Worm (Caenorhabditis elegans) whole organism, mixed stage, embryonic: ENCODE measurements around the gene srh-4.

Experiments
- M03D4.4 ChIP-seq: sonication (generic microtip); optimal IDR thresholded peaks from 2 replicates; lab custom pipeline; 2017; ENCODE audit warnings: mild to moderate bottlenecking, missing genetic modification characterization, missing compliant biosample characterization
- bed-3 ChIP-seq: fragments of 200-800 bp; sonication (Bioruptor generic); optimal IDR thresholded peaks from 3 replicates; lab custom pipeline; 2018; ENCODE audit warnings: mild to moderate bottlenecking, missing genetic modification characterization, moderate library complexity, missing compliant biosample characterization
- blmp-1 ChIP-seq: fragments of 150-350 bp; optimal IDR thresholded peaks from 2 replicates; lab custom pipeline; 2014; ENCODE audit warnings: missing biosample characterization, missing genetic modification characterization
- ceh-39 ChIP-seq: fragments of 150-350 bp; optimal IDR thresholded peaks from 2 replicates; lab custom pipeline; 2014; ENCODE audit warnings: missing biosample characterization, missing genetic modification characterization
- ceh-43 ChIP-seq: fragments of 200-800 bp; sonication (Bioruptor generic); optimal IDR thresholded peaks from 2 replicates; lab custom pipeline; 2018; ENCODE audit warnings: mild to moderate bottlenecking, missing genetic modification characterization, moderate library complexity, missing compliant biosample characterization
- ceh-83 ChIP-seq: fragments of 200-800 bp; sonication (Bioruptor generic); optimal IDR thresholded peaks from 2 replicates; lab custom pipeline; 2018; ENCODE audit warnings: mild to moderate bottlenecking, missing genetic modification characterization, missing compliant biosample characterization
- ces-1 ChIP-seq: fragments of 150-350 bp; optimal IDR thresholded peaks from 2 replicates; lab custom pipeline; 2014; ENCODE audit warnings: missing biosample characterization, missing genetic modification reagents, missing genetic modification characterization
- cnd-1 ChIP-seq: fragments of 200-800 bp; sonication (Bioruptor generic); optimal IDR thresholded peaks from 2 replicates; lab custom pipeline; 2018; ENCODE audit warnings: mild to moderate bottlenecking, missing genetic modification characterization, missing compliant biosample characterization
- drap-1 ChIP-seq: fragments of 200-800 bp; sonication (Bioruptor generic); optimal IDR thresholded peaks from 3 replicates; lab custom pipeline; 2018; ENCODE audit warnings: mild to moderate bottlenecking, missing genetic modification characterization, missing compliant biosample characterization
- elt-1 ChIP-seq: sonication (generic microtip); optimal IDR thresholded peaks from 2 replicates; lab custom pipeline; 2017; ENCODE audit warnings: missing genetic modification characterization, mild to moderate bottlenecking, missing compliant biosample characterization, antibody characterized with exemption, moderate library complexity, borderline replicate concordance; ENCODE audit not compliant: insufficient read depth
- elt-3 ChIP-seq: fragments of 150-350 bp; optimal IDR thresholded peaks from 2 replicates; lab custom pipeline; 2014; ENCODE audit warnings: missing biosample characterization, missing genetic modification characterization
- flh-1 ChIP-seq: fragments of 200-800 bp; sonication (Bioruptor generic); optimal IDR thresholded peaks from 2 replicates; lab custom pipeline; 2018; ENCODE audit warnings: mild to moderate bottlenecking, missing genetic modification characterization, moderate library complexity, missing compliant biosample characterization
- ham-2 ChIP-seq: fragments of 200-800 bp; sonication (Bioruptor generic); optimal IDR thresholded peaks from 2 replicates; lab custom pipeline; 2018; ENCODE audit warnings: mild to moderate bottlenecking, missing genetic modification characterization, missing compliant biosample characterization
- hlh-1 ChIP-seq: fragments of 150-350 bp; optimal IDR thresholded peaks from 2 replicates; lab custom pipeline; 2014; ENCODE audit warnings: missing biosample characterization, missing genetic modification reagents, missing genetic modification characterization
- lin-13 ChIP-seq: fragments of 150-350 bp; optimal IDR thresholded peaks from 2 replicates; lab custom pipeline; 2014; ENCODE audit warnings: missing biosample characterization, missing genetic modification characterization
- lin-32 ChIP-seq: fragments of 200-800 bp; sonication (Bioruptor generic); optimal IDR thresholded peaks from 2 replicates; lab custom pipeline; 2018; ENCODE audit warnings: mild to moderate bottlenecking, missing genetic modification characterization, missing compliant biosample characterization
- lsy-2 ChIP-seq: fragments of 150-350 bp; optimal IDR thresholded peaks from 2 replicates; lab custom pipeline; 2014; ENCODE audit warnings: missing biosample characterization, missing genetic modification characterization
- mab-5 ChIP-seq: fragments of 150-350 bp; optimal IDR thresholded peaks from 2 replicates; lab custom pipeline; 2014; ENCODE audit warnings: missing biosample characterization, missing genetic modification characterization
- mep-1 ChIP-seq: fragments of 150-350 bp; optimal IDR thresholded peaks from 2 replicates; lab custom pipeline; 2017; ENCODE audit warnings: missing biosample characterization, missing genetic modification reagents, missing genetic modification characterization, inconsistent platforms
- mls-2 ChIP-seq: sonication (generic microtip); optimal IDR thresholded peaks from 2 replicates; lab custom pipeline; 2016; ENCODE audit warnings: mild to moderate bottlenecking, missing genetic modification characterization, moderate library complexity, missing compliant biosample characterization
- nhr-12 ChIP-seq: fragments of 150-350 bp; optimal IDR thresholded peaks from 2 replicates; lab custom pipeline; 2014; ENCODE audit warnings: missing biosample characterization, missing genetic modification characterization
- nhr-2 ChIP-seq: fragments of 150-350 bp; optimal IDR thresholded peaks from 2 replicates; lab custom pipeline; 2014; ENCODE audit warnings: missing biosample characterization, missing genetic modification characterization
- nhr-237 ChIP-seq: fragments of 150-350 bp; optimal IDR thresholded peaks from 2 replicates; lab custom pipeline; 2014; ENCODE audit warnings: missing biosample characterization, missing genetic modification characterization
- nhr-76 ChIP-seq: sonication (generic microtip); optimal IDR thresholded peaks from 2 replicates; lab custom pipeline; 2017; ENCODE audit warnings: missing biosample characterization, missing genetic modification characterization
- pha-4 ChIP-seq: fragments of 150-350 bp; optimal IDR thresholded peaks from 2 replicates; lab custom pipeline; 2018; ENCODE audit warnings: missing biosample characterization, missing genetic modification reagents, missing genetic modification characterization
- sem-2 ChIP-seq: fragments of 200-800 bp; sonication (Bioruptor generic); optimal IDR thresholded peaks from 2 replicates; lab custom pipeline; 2018; ENCODE audit warnings: mild to moderate bottlenecking, missing genetic modification characterization, missing compliant biosample characterization
- snpc-4 ChIP-seq: fragments of 150-350 bp; optimal IDR thresholded peaks from 2 replicates; lab custom pipeline; 2014; ENCODE audit warnings: missing biosample characterization, missing genetic modification characterization
- sptf-1 ChIP-seq: sonication (generic microtip); optimal IDR thresholded peaks from 2 replicates; lab custom pipeline; 2017; ENCODE audit warnings: mild to moderate bottlenecking, missing genetic modification characterization, moderate library complexity, missing compliant biosample characterization
- tbx-8 ChIP-seq: fragments of 200-800 bp; sonication (Bioruptor generic); optimal IDR thresholded peaks from 2 replicates; lab custom pipeline; 2018; ENCODE audit warnings: mild to moderate bottlenecking, missing genetic modification characterization, moderate library complexity, missing compliant biosample characterization
- unc-39 ChIP-seq: fragments of 150-350 bp; optimal IDR thresholded peaks from 2 replicates; lab custom pipeline; 2014; ENCODE audit warnings: missing biosample characterization, missing genetic modification characterization
- unc-62 ChIP-seq: fragments of 150-350 bp; optimal IDR thresholded peaks from 2 replicates; lab custom pipeline; 2014; ENCODE audit warnings: missing biosample characterization, missing genetic modification reagents, missing genetic modification characterization
- zip-8 ChIP-seq: fragments of 150-350 bp; optimal IDR thresholded peaks from 2 replicates; lab custom pipeline; 2014; ENCODE audit warnings: missing biosample characterization, missing genetic modification characterization
- ztf-11 ChIP-seq: fragments of 150-350 bp; optimal IDR thresholded peaks from 2 replicates; lab custom pipeline; 2014; ENCODE audit warnings: missing biosample characterization, missing genetic modification characterization

Gene srh-4

DNA sequence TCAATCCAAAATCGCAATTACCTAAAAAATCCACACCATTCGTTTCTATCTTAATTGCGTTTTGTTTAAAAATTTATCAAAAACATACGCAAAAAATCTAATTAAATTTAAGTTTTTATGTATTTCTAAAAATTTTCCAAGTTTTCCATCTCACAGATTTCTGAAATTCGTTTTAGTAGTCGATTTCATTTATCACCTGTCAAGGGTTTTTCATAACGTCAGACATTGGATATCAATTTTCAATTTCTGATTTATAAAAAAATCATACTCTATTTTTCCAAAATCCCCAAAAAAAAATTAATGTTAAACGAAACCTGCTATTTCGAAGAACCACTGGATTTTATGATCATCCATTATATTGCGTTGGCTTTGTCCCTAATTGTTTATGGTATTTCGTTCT lies at the start of gene srh-4:
srh-4 (plus strand) TSS at position 301 of the 400 bp plus-strand sequence.
- no peak for TF ChIP-seq mab-5 (tag; lab: Kevin White, UChicago)
- TF ChIP-seq ham-2 (GFP tag; lab: Kevin White, UChicago) = no peak
- no peak for TF ChIP-seq lin-32
- no peak for TF ChIP-seq drap-1 (GFP tag; lab: Kevin White, UChicago)
- no peak for TF ChIP-seq ceh-43 (GFP tag; lab: Kevin White, UChicago)
- no peak for TF ChIP-seq ces-1 (GFP tag; lab: Kevin White, UChicago)
- TF ChIP-seq lin-13 (tag; lab: Kevin White, UChicago) = no peak
- no peak for TF ChIP-seq mls-2 (tag; lab: Kevin White, UChicago)
- TF ChIP-seq ceh-83 = no peak
- TF ChIP-seq zip-8 = no peak
- TF ChIP-seq blmp-1 = no peak
- no peak for TF ChIP-seq sem-2 (GFP tag; lab: Kevin White, UChicago)
- no peak for TF ChIP-seq nhr-2 (tag; lab: Kevin White, UChicago)
- TF ChIP-seq, all 35 proteins: peak for 0

DNA sequence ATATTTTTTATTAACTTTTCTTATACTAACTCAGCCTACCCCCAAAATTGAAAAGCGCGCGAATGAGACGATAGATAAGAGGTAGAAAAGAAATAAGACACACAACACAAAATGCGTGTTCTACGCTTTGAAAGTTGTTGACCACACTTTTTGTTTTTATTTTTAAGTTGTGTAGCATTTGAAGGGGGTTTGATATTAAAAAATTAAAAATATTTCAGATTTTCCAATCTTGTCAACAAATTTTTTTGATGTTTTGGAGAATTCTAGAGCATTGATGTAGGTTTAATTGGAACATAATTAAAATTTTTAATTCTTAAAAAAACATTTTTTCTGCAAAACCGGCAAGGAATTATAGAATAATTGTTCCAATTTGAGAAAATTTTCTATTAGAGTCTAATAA lies 49.0 kb upstream of the srh-4 start, which contains the start of gene cyp-34A6:
cyp-34A6 (minus strand) TSS at position 101 of the 400 bp plus-strand sequence.
- TF ChIP-seq ham-2 (GFP tag; lab: Kevin White, UChicago) (no peak), hlh-1 (tag; lab: Kevin White, UChicago) (no peak), mab-5 (tag; lab: Kevin White, UChicago) (no peak), ceh-83 (no peak), blmp-1 (no peak), cnd-1 (tag; lab: Kevin White, UChicago) (no peak), nhr-2 (tag; lab: Kevin White, UChicago) (no peak), mep-1 (tag; lab: Kevin White, UChicago) (no peak), zip-8 (no peak), lsy-2 (tag; lab: Kevin White, UChicago) (no peak), M03D4.4 (no peak), flh-1 (GFP tag; lab: Kevin White, UChicago) (no peak), bed-3 (GFP tag; lab: Kevin White, UChicago) (no peak), elt-3 (tag; lab: Kevin White, UChicago) (no peak)

DNA sequence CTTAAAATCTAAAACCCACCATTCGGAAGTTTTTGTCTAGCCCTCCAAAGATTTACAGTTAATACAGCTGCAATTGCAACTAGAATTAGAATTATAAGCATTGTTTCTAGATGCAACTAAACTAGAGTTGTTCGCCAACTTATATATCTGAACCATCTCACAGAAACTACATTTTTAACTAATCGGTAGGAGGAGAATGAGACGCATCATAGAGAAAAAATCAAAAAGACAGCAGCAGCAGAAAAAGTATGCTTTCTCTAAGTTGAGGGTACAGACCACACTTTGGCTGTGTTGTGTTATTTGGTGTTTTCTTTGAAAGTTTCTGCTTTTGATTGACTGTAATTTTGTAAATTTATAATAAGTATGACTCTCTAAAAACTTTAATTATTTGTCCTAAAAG lies 46.6 kb upstream of the srh-4 start, which contains the start of gene cyp-34A7:
cyp-34A7 (minus strand) TSS at position 101 of the 400 bp plus-strand sequence.
- TF ChIP-seq blmp-1 (no peak), flh-1 (GFP tag; lab: Kevin White, UChicago) (no peak), hlh-1 (tag; lab: Kevin White, UChicago) (no peak), lin-13 (tag; lab: Kevin White, UChicago) (no peak), sptf-1 (tag; lab: Kevin White, UChicago) (no peak), unc-39 (tag; lab: Kevin White, UChicago) (no peak), ceh-43 (GFP tag; lab: Kevin White, UChicago) (no peak), lin-32 (no peak), drap-1 (GFP tag; lab: Kevin White, UChicago) (no peak), tbx-8 (GFP tag; lab: Kevin White, UChicago) (no peak), ztf-11 (no peak)

- TF ChIP-seq ham-2 (GFP tag; lab: Kevin White, UChicago) = no peak
Observed at ce11 chrV:3967762-3968161, 42.5 kb upstream of the srh-4 start, which contains the start of gene cyp-34A8. Gene cyp-34A8 (minus strand): TSS chrV:3967823.

DNA sequence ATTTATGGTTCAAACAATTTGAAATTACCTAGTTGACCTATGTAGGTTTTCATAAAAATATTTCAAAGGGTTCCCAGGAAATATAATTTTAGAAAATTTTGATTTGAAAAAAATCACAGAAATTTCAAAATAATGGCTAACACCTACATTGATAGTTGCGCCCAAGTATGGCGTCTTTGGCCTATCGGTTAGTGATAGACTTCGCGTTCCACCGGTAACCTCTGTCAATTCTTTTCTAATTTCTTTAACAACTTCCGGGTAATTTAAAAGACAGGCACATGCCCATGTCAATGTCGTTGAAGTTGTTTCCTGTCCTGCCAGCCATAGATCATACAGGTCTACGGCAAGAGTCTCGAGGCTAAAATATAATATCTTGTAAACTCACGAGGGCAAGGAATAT lies 41.3 kb upstream of the srh-4 start:
- TF ChIP-seq ceh-83 (no peak), pha-4 (tag; lab: Kevin White, UChicago) (no peak), ceh-43 (GFP tag; lab: Kevin White, UChicago) (no peak), nhr-2 (tag; lab: Kevin White, UChicago) (no peak), tbx-8 (GFP tag; lab: Kevin White, UChicago) (no peak), sem-2 (GFP tag; lab: Kevin White, UChicago) (no peak), nhr-76 (tag; lab: Kevin White, UChicago) (no peak), elt-1 (tag; lab: Kevin White, UChicago) (no peak), M03D4.4 (no peak), nhr-237 (tag; lab: Kevin White, UChicago) (no peak), ceh-39 (no peak), nhr-12 (tag; lab: Kevin White, UChicago) (no peak), unc-62 (GFP tag; lab: Kevin White, UChicago) (no peak), snpc-4 (tag; lab: Kevin White, UChicago) (no peak), ces-1 (GFP tag; lab: Kevin White, UChicago) (no peak)
